Fruit fly (Drosophila melanogaster): Measurements from ENCODE around the gene CG5199.
A peak's percentile ranks its signal among the peaks of the same experiment; 100 is the strongest.

Gene CG5199

dm6 chr3L:20493417-20494261 lies 41.0 kb upstream of the CG5199 start (continued):
- TF ChIP-seq kah (GFP tag; optimal IDR thresholded peaks at IDR 0.05), result no peak
- TF ChIP-seq gro (GFP tag; optimal IDR thresholded peaks at IDR 0.05), result peak; percentile 67
- TF ChIP-seq CG18011 (GFP tag; optimal IDR thresholded peaks at IDR 0.05), result peak; percentile 10
- no peak for TF ChIP-seq amos (GFP tag; IDR thresholded peaks at IDR 0.05; ENCODE audit: partially characterized antibody)
- no peak for TF ChIP-seq Ravus (GFP tag; IDR thresholded peaks at IDR 0.05)
- peak; percentile 70 for TF ChIP-seq CG17829 (tag; optimal IDR thresholded peaks at IDR 0.05)
- TF ChIP-seq zfh2 (GFP tag; optimal IDR thresholded peaks at IDR 0.05), result peak; percentile 39
- peak; percentile 67 for TF ChIP-seq CG4360 (GFP tag; IDR thresholded peaks at IDR 0.05)
- peak; percentile 6 for TF ChIP-seq wek (GFP tag; optimal IDR thresholded peaks at IDR 0.05)
- TF ChIP-seq CG12236 (GFP tag; optimal IDR thresholded peaks at IDR 0.05), result no peak
- no peak for TF ChIP-seq CG2129 (GFP tag; IDR thresholded peaks at IDR 0.05; ENCODE audit: partially characterized antibody)
- TF ChIP-seq al (GFP tag; IDR thresholded peaks at IDR 0.05), result peak; percentile 75
- peak; percentile 24 for TF ChIP-seq CG31388 (GFP tag; optimal IDR thresholded peaks at IDR 0.05)
- no peak for TF ChIP-seq CG4707 (GFP tag; optimal IDR thresholded peaks at IDR 0.05)
- TF ChIP-seq emc (GFP tag; optimal IDR thresholded peaks at IDR 0.05), result peak; percentile 7
- no peak for TF ChIP-seq ato (GFP tag; IDR thresholded peaks at IDR 0.05; ENCODE audit: partially characterized antibody)
- peak; percentile 43 for TF ChIP-seq onecut (GFP tag; IDR thresholded peaks at IDR 0.05)
- TF ChIP-seq CG11695 (GFP tag; IDR thresholded peaks at IDR 0.05), result peak; percentile 89
- peak; percentile 56 for TF ChIP-seq CG15514 (GFP tag; optimal IDR thresholded peaks at IDR 0.05)
- TF ChIP-seq wor (GFP tag; IDR thresholded peaks at IDR 0.05), result peak; percentile 58
- TF ChIP-seq CHES-1-like (GFP tag; optimal IDR thresholded peaks at IDR 0.05), result peak; percentile 40
- TF ChIP-seq ewg (GFP tag; optimal IDR thresholded peaks at IDR 0.05), result peak; percentile 15
- peak; percentile 85 for TF ChIP-seq CG2678 (tag; optimal IDR thresholded peaks at IDR 0.05)
- TF ChIP-seq sqz (GFP tag; optimal IDR thresholded peaks at IDR 0.05), result no peak
- TF ChIP-seq CG9932 (GFP tag; IDR thresholded peaks at IDR 0.05), result peak; percentile 77
- 0 out of 2 replicates have a peak, but pooled peaks have one; percentile 34 for TF ChIP-seq Poxn (GFP tag; IDR thresholded peaks at IDR 0.05)
- TF ChIP-seq hbn (GFP tag; IDR thresholded peaks at IDR 0.05; ENCODE audit: partially characterized antibody), result no peak
- TF ChIP-seq cato (GFP tag; optimal IDR thresholded peaks at IDR 0.05; ENCODE audit: borderline replicate concordance), result peak; percentile 11
- TF ChIP-seq crp (GFP tag; optimal IDR thresholded peaks at IDR 0.05), result peak in 1 of 2 experiments; percentile 61
- TF ChIP-seq pfk (GFP tag; optimal IDR thresholded peaks at IDR 0.05), result peak; percentile 11
- TF ChIP-seq CkIIα-i1 (GFP tag; IDR thresholded peaks at IDR 0.05), result no peak
- TF ChIP-seq CG11093 (GFP tag; IDR thresholded peaks at IDR 0.05), result peak; percentile 32; the same call in 1 of the 3 replicates
- peak; percentile 13 for TF ChIP-seq CG1602 (GFP tag; optimal IDR thresholded peaks at IDR 0.05)
- TF ChIP-seq CG15601 (tag; optimal IDR thresholded peaks at IDR 0.05), result peak; percentile 42
- no peak for TF ChIP-seq CG13775 (GFP tag; optimal IDR thresholded peaks at IDR 0.05)
- TF ChIP-seq hb (GFP tag; IDR thresholded peaks at IDR 0.05; ENCODE audit: partially characterized antibody), result no peak
- TF ChIP-seq twi (tag; optimal IDR thresholded peaks at IDR 0.05), result peak; percentile 5
- TF ChIP-seq unc-4 (GFP tag; IDR thresholded peaks at IDR 0.05; ENCODE audit: partially characterized antibody), result no peak
- peak; percentile 21 for TF ChIP-seq Dad (GFP tag; optimal IDR thresholded peaks at IDR 0.05)
- peak; percentile 42 for TF ChIP-seq Usf (GFP tag; optimal IDR thresholded peaks at IDR 0.05)
- TF ChIP-seq repo (GFP tag; optimal IDR thresholded peaks at IDR 0.05), result no peak
- peak; percentile 39 for TF ChIP-seq CG4424 (GFP tag; optimal IDR thresholded peaks at IDR 0.05)
- 0 out of 2 replicates have a peak, but pooled peaks have one; percentile 33 for TF ChIP-seq toy (GFP tag; IDR thresholded peaks at IDR 0.05)
- TF ChIP-seq her (GFP tag; optimal IDR thresholded peaks at IDR 0.05), result peak; percentile 32
- TF ChIP-seq CG13123 (GFP tag; optimal IDR thresholded peaks at IDR 0.05), result no peak
- peak; percentile 74 for TF ChIP-seq Deaf1 (tag; optimal IDR thresholded peaks at IDR 0.05)
- peak; percentile 81 for TF ChIP-seq CG15269 (tag; optimal IDR thresholded peaks at IDR 0.05)
- TF ChIP-seq CG30403 (GFP tag; optimal IDR thresholded peaks at IDR 0.05), result peak; percentile 84
